Worm (Caenorhabditis elegans) whole organism, L4/young adult: Measurements from ENCODE around the gene grl-12.

ENCODE experiments used
- W03F9.2 ChIP-seq: fragments of 150-350 bp; optimal IDR thresholded peaks from 2 replicates; lab custom pipeline; 2014; ENCODE audit warnings: missing biosample characterization, missing genetic modification characterization
- dao-5 ChIP-seq: sonication (generic microtip); optimal IDR thresholded peaks from 2 replicates; lab custom pipeline; 2016; ENCODE audit warnings: missing genotype, missing genetic modification characterization, moderate library complexity, missing compliant biosample characterization

- TF ChIP-seq dao-5 (tag; lab: Kevin White, UChicago) (no peak), W03F9.2 (tag; lab: Kevin White, UChicago) (no peak)
Observed at ce11 chrV:8632788-8633187, 4.0 kb downstream of the grl-12 start.
